Worm (Caenorhabditis elegans) whole organism, young adult: ENCODE measurements around the gene F55B11.2.

Experiments
- B0336.3 ChIP-seq: fragments of 200-800 bp; sonication (Bioruptor generic); IDR thresholded peaks from 2 replicates; pipeline ENCODE4 v1.3.6; 2022; ENCODE audit warnings: missing genetic modification characterization, missing compliant biosample characterization
- C17E4.6 ChIP-seq: fragments of 200-800 bp; sonication (Bioruptor generic); IDR thresholded peaks from 2 replicates; pipeline ENCODE4 v1.3.6; 2022; ENCODE audit warnings: missing genetic modification reagents, missing genetic modification characterization, missing compliant biosample characterization
- D2030.7 ChIP-seq: fragments of 200-800 bp; sonication (Bioruptor generic); IDR thresholded peaks from 2 replicates; pipeline ENCODE4 v1.3.6; 2022; ENCODE audit warnings: missing genetic modification reagents, missing genetic modification characterization, missing compliant biosample characterization
- F23B12.7 ChIP-seq: sonication (generic microtip); optimal IDR thresholded peaks from 2 replicates; lab custom pipeline; 2017; ENCODE audit warnings: missing genetic modification characterization, mild to moderate bottlenecking, missing compliant biosample characterization, antibody characterized with exemption, moderate library complexity; ENCODE audit not compliant: insufficient read depth
- F49E8.2 ChIP-seq: sonication (generic microtip); optimal IDR thresholded peaks from 3 replicates; lab custom pipeline; 2017; ENCODE audit warnings: missing genetic modification characterization, mild to moderate bottlenecking, missing compliant biosample characterization, antibody characterized with exemption, moderate library complexity; ENCODE audit not compliant: insufficient read depth
- K11D2.4 ChIP-seq: fragments of 200-800 bp; sonication (Bioruptor generic); IDR thresholded peaks from 2 replicates; pipeline ENCODE4 v1.3.6; 2022; ENCODE audit warnings: missing genetic modification reagents, missing genetic modification characterization, missing compliant biosample characterization
- Y53G8AR.9 ChIP-seq: fragments of 200-800 bp; sonication (Bioruptor generic); conservative IDR thresholded peaks from 2 replicates; pipeline ENCODE4 v1.3.6; 2022; ENCODE audit warnings: missing genetic modification reagents, missing genetic modification characterization, missing compliant biosample characterization
- Y95B8A.8 ChIP-seq: fragments of 200-800 bp; sonication (Bioruptor generic); IDR thresholded peaks from 2 replicates; pipeline ENCODE4 v1.3.6; 2022; ENCODE audit warnings: missing genetic modification reagents, missing genetic modification characterization, missing compliant biosample characterization
- atf-7 ChIP-seq: sonication (generic microtip); optimal IDR thresholded peaks from 2 replicates; lab custom pipeline; 2017; ENCODE audit warnings: mild to moderate bottlenecking, missing genetic modification characterization, missing compliant biosample characterization
- cebp-1 ChIP-seq, 2 experiments: fragments of 200-800 bp in 1 of 2; sonication (Bioruptor generic) in 1 of 2; sonication (generic microtip) in 1 of 2; IDR thresholded peaks in 1 of 2; optimal IDR thresholded peaks in 1 of 2; 2 replicates each; pipeline versions ENCODE4 v1.3.6 to Lab custom; 2017 to 2022; ENCODE audit warnings: missing compliant biosample characterization in 2 of 2, missing genetic modification characterization in 2 of 2, mild to moderate bottlenecking in 1 of 2, missing genetic modification reagents in 1 of 2, moderate library complexity in 1 of 2
- die-1 ChIP-seq: sonication (generic microtip); optimal IDR thresholded peaks from 2 replicates; lab custom pipeline; 2016; ENCODE audit warnings: missing genotype, mild to moderate bottlenecking, missing genetic modification characterization, missing compliant biosample characterization
- dox-1 ChIP-seq: fragments of 200-800 bp; sonication (Bioruptor generic); IDR thresholded peaks from 2 replicates; pipeline ENCODE4 v1.3.6; 2022; ENCODE audit warnings: missing genetic modification reagents, missing genetic modification characterization, missing compliant biosample characterization
- efl-1 ChIP-seq: fragments of 150-350 bp; optimal IDR thresholded peaks from 2 replicates; lab custom pipeline; 2014; ENCODE audit warnings: missing biosample characterization, missing genetic modification reagents, missing genetic modification characterization
- egl-44 ChIP-seq: fragments of 200-800 bp; sonication (Bioruptor generic); IDR thresholded peaks from 2 replicates; pipeline ENCODE4 v1.3.6; 2022; ENCODE audit warnings: missing genetic modification reagents, missing genetic modification characterization, missing compliant biosample characterization
- ets-4 ChIP-seq: fragments of 200-800 bp; sonication (Bioruptor generic); optimal IDR thresholded peaks from 2 replicates; lab custom pipeline; 2018; ENCODE audit warnings: mild to moderate bottlenecking, missing genetic modification characterization, missing compliant biosample characterization
- him-1 ChIP-seq: sonication (generic microtip); optimal IDR thresholded peaks from 2 replicates; lab custom pipeline; 2016; ENCODE audit warnings: missing genotype, missing genetic modification reagents, missing genetic modification characterization, missing compliant biosample characterization
- hmg-1.2 ChIP-seq: fragments of 200-800 bp; sonication (Bioruptor generic); IDR thresholded peaks from 2 replicates; pipeline ENCODE4 v1.3.6; 2022; ENCODE audit warnings: missing genetic modification reagents, missing genetic modification characterization, missing compliant biosample characterization
- hrde-1 ChIP-seq: sonication (generic microtip); optimal IDR thresholded peaks from 2 replicates; lab custom pipeline; 2016; ENCODE audit warnings: missing genetic modification characterization, mild to moderate bottlenecking, missing compliant biosample characterization, moderate library complexity, missing genotype, missing genetic modification reagents, borderline replicate concordance
- hsf-1 ChIP-seq: fragments of 200-800 bp; sonication (Bioruptor generic); IDR thresholded peaks from 2 replicates; pipeline ENCODE4 v1.3.6; 2022; ENCODE audit warnings: missing genetic modification reagents, missing genetic modification characterization, missing compliant biosample characterization
- let-607 ChIP-seq, 2 experiments: fragments of 200-800 bp in 1 of 2; sonication (Bioruptor generic) in 1 of 2; sonication (generic microtip) in 1 of 2; optimal IDR thresholded peaks; 2 replicates each; lab custom pipeline; 2016 to 2018; ENCODE audit warnings: mild to moderate bottlenecking in 2 of 2, missing compliant biosample characterization in 2 of 2, missing genetic modification characterization in 2 of 2, moderate library complexity in 2 of 2, missing genotype in 1 of 2
- lin-26 ChIP-seq: fragments of 200-800 bp; sonication (Bioruptor generic); IDR thresholded peaks from 2 replicates; pipeline ENCODE4 v1.3.6; 2022; ENCODE audit warnings: missing genetic modification reagents, missing genetic modification characterization, missing compliant biosample characterization
- madf-10 ChIP-seq: sonication (generic microtip); optimal IDR thresholded peaks from 2 replicates; lab custom pipeline; 2016; ENCODE audit warnings: mild to moderate bottlenecking, missing genetic modification characterization, missing compliant biosample characterization
- madf-3 ChIP-seq: fragments of 200-800 bp; sonication (Bioruptor generic); IDR thresholded peaks from 2 replicates; pipeline ENCODE4 v1.3.6; 2022; ENCODE audit warnings: missing genetic modification reagents, missing genetic modification characterization, missing compliant biosample characterization
- nfya-1 ChIP-seq: sonication (generic microtip); optimal IDR thresholded peaks from 2 replicates; lab custom pipeline; 2017; ENCODE audit warnings: antibody characterized with exemption, missing compliant biosample characterization, missing genetic modification characterization, borderline replicate concordance; ENCODE audit not compliant: insufficient read depth
- nhr-120 ChIP-seq: fragments of 200-800 bp; sonication (Bioruptor generic); IDR thresholded peaks from 2 replicates; pipeline ENCODE4 v1.3.6; 2022; ENCODE audit warnings: missing genetic modification characterization, missing compliant biosample characterization
- nhr-80 ChIP-seq: sonication (generic microtip); optimal IDR thresholded peaks from 2 replicates; lab custom pipeline; 2016; ENCODE audit warnings: missing genetic modification characterization, missing compliant biosample characterization
- pha-4 ChIP-seq: fragments of 150-350 bp; sonication (generic microtip); optimal IDR thresholded peaks from 2 replicates; lab custom pipeline; 2014; ENCODE audit warnings: missing biosample characterization, missing genetic modification reagents, missing genetic modification characterization
- rec-8 ChIP-seq, 2 experiments: sonication (generic microtip); optimal IDR thresholded peaks; 2 replicates each; lab custom pipeline; 2016; ENCODE audit warnings: mild to moderate bottlenecking in 2 of 2, missing genetic modification characterization in 2 of 2, missing genetic modification reagents in 2 of 2, missing genotype in 2 of 2, missing biosample characterization in 1 of 2, missing compliant biosample characterization in 1 of 2, moderate library complexity in 1 of 2
- sea-2 ChIP-seq: fragments of 200-800 bp; sonication (Bioruptor generic); IDR thresholded peaks from 2 replicates; pipeline ENCODE4 v1.3.6; 2022; ENCODE audit warnings: missing genetic modification characterization, missing compliant biosample characterization
- snpc-1.1 ChIP-seq: sonication (generic microtip); optimal IDR thresholded peaks from 2 replicates; lab custom pipeline; 2017; ENCODE audit warnings: missing genetic modification characterization, mild to moderate bottlenecking, missing compliant biosample characterization, antibody characterized with exemption, moderate library complexity, missing genotype, missing genetic modification reagents; ENCODE audit not compliant: insufficient read depth
- snpc-4 ChIP-seq, 5 experiments: fragments of 150-350 bp in 1 of 5; sonication (generic microtip) in 4 of 5; optimal IDR thresholded peaks; 2 replicates each; lab custom pipeline; 2014 to 2018; ENCODE audit warnings: missing genetic modification characterization in 5 of 5, missing biosample characterization in 3 of 5, antibody characterized with exemption in 2 of 5, mild to moderate bottlenecking in 2 of 5, missing compliant biosample characterization in 2 of 5, missing genotype in 2 of 5, moderate library complexity in 2 of 5, missing genetic modification reagents in 1 of 5
- tlf-1 ChIP-seq: fragments of 200-800 bp; sonication (Bioruptor generic); optimal IDR thresholded peaks from 2 replicates; lab custom pipeline; 2018; ENCODE audit warnings: mild to moderate bottlenecking, missing genetic modification characterization, missing compliant biosample characterization
- unc-130 ChIP-seq: sonication (generic microtip); optimal IDR thresholded peaks from 2 replicates; lab custom pipeline; 2016; ENCODE audit warnings: missing genetic modification reagents, missing genetic modification characterization, missing compliant biosample characterization
- ztf-18 ChIP-seq: sonication (generic microtip); optimal IDR thresholded peaks from 2 replicates; lab custom pipeline; 2016; ENCODE audit warnings: missing genotype, mild to moderate bottlenecking, missing genetic modification characterization, missing compliant biosample characterization
- ztf-28 ChIP-seq: fragments of 200-800 bp; sonication (Bioruptor generic); IDR thresholded peaks from 2 replicates; pipeline ENCODE4 v1.3.6; 2022; ENCODE audit warnings: missing genetic modification reagents, missing genetic modification characterization, missing compliant biosample characterization

F55B11.2 gene

ce11 chrIV:14464065-14464567 is 41.0 kb upstream of the F55B11.2 start, which contains the start of gene dld-1 (continued):
- TF ChIP-seq ztf-18 = peak; percentile 26
- no peak for TF ChIP-seq C17E4.6 (GFP tag; lab: Robert Waterston, UW)
- TF ChIP-seq sea-2 (GFP tag; lab: Robert Waterston, UW) = no peak
- peak; percentile 66 for TF ChIP-seq hmg-1.2 (GFP tag; lab: Robert Waterston, UW)
- peak; percentile 76 for TF ChIP-seq madf-3
- peak; percentile 76 for TF ChIP-seq tlf-1 (GFP tag; lab: Kevin White, UChicago)
- peak; percentile 83 for TF ChIP-seq Y53G8AR.9 (GFP tag; lab: Robert Waterston, UW)
- TF ChIP-seq him-1 (tag; lab: Kevin White, UChicago) = peak; percentile 50
- TF ChIP-seq nhr-80 (tag; lab: Kevin White, UChicago) = peak; percentile 41
- TF ChIP-seq atf-7 (tag; lab: Kevin White, UChicago) = peak; percentile 5
- TF ChIP-seq die-1 (tag; lab: Kevin White, UChicago) = no peak
- peak; percentile 70 for TF ChIP-seq cebp-1 (GFP tag; IDR thresholded peaks at IDR 0.05; lab: Robert Waterston, UW)
- peak; percentile 91 for TF ChIP-seq cebp-1 (tag; optimal IDR thresholded peaks at IDR 0.05; lab: Kevin White, UChicago)
- TF ChIP-seq F23B12.7 = peak; percentile 91
- 0 out of 2 replicates have a peak, but pooled peaks have one; percentile 46 for TF ChIP-seq ztf-28 (GFP tag; lab: Robert Waterston, UW)
- peak; percentile 94 for TF ChIP-seq efl-1 (GFP tag; lab: Kevin White, UChicago)
- peak; percentile 96 for TF ChIP-seq snpc-4 (GFP tag; optimal IDR thresholded peaks at IDR 0.05; lab: Kevin White, UChicago)
- TF ChIP-seq snpc-4 (tag; optimal IDR thresholded peaks at IDR 0.05; lab: Kevin White, UChicago) = peak; percentile 74 to 98 (median 97)
- peak in 1 of 2 experiments; percentile 28 for TF ChIP-seq let-607 (tag; optimal IDR thresholded peaks at IDR 0.05; lab: Kevin White, UChicago)
- TF ChIP-seq pha-4 (tag; lab: Kevin White, UChicago) = peak; percentile 53
- TF ChIP-seq nfya-1 (tag; lab: Kevin White, UChicago) = no peak
- peak; percentile 94 for TF ChIP-seq F49E8.2 (tag; lab: Kevin White, UChicago)
- TF ChIP-seq Y95B8A.8 (GFP tag; lab: Robert Waterston, UW) = 0 out of 2 replicates have a peak, but pooled peaks have one; percentile 49
- peak; percentile 84 for TF ChIP-seq D2030.7
- TF ChIP-seq dox-1 (GFP tag; lab: Robert Waterston, UW) = peak; percentile 93
- no peak for TF ChIP-seq egl-44 (GFP tag; lab: Robert Waterston, UW)
- no peak for TF ChIP-seq nhr-120
- TF ChIP-seq hrde-1 (tag; lab: Kevin White, UChicago) = no peak
- no peak for TF ChIP-seq rec-8 (tag; optimal IDR thresholded peaks at IDR 0.05; lab: Kevin White, UChicago)
- TF ChIP-seq lin-26 = no peak; the same call in none of the 2 replicates
- TF ChIP-seq madf-10 = peak; percentile 69
- TF ChIP-seq unc-130 = no peak
- no peak for TF ChIP-seq ets-4 (GFP tag; lab: Kevin White, UChicago)
- peak; percentile 79 for TF ChIP-seq K11D2.4 (GFP tag; lab: Robert Waterston, UW)
- TF ChIP-seq B0336.3 (GFP tag; lab: Robert Waterston, UW) = peak; percentile 88
- peak; percentile 80 for TF ChIP-seq snpc-1.1 (tag; lab: Kevin White, UChicago)

ce11 chrIV:14461343-14461742 is 38.2 kb upstream of the F55B11.2 start:
- TF ChIP-seq hsf-1 (GFP tag; lab: Robert Waterston, UW) = peak; percentile 90
